Worm (Caenorhabditis elegans) whole organism, L2 larva: Measurements from ENCODE around the gene nlp-31.

Source experiments
- F13H6.1 ChIP-seq: sonication (generic microtip); optimal IDR thresholded peaks from 2 replicates; lab custom pipeline; 2016; ENCODE audit warnings: missing genetic modification characterization, missing compliant biosample characterization
- ama-1 ChIP-seq: fragments of 150-350 bp; optimal IDR thresholded peaks from 2 replicates; lab custom pipeline; 2018; ENCODE audit warnings: inconsistent platforms
- nhr-11 ChIP-seq: fragments of 150-350 bp; optimal IDR thresholded peaks from 2 replicates; lab custom pipeline; 2014; ENCODE audit warnings: missing biosample characterization, missing genetic modification characterization
- peb-1 ChIP-seq: fragments of 150-350 bp; optimal IDR thresholded peaks from 2 replicates; lab custom pipeline; 2014; ENCODE audit warnings: missing biosample characterization, missing genetic modification characterization
- snpc-4 ChIP-seq: fragments of 150-350 bp; optimal IDR thresholded peaks from 2 replicates; lab custom pipeline; 2014; ENCODE audit warnings: missing biosample characterization, missing genetic modification characterization
- ztf-11 ChIP-seq: sonication (generic microtip); optimal IDR thresholded peaks from 2 replicates; lab custom pipeline; 2017; ENCODE audit warnings: missing biosample characterization, missing genetic modification characterization

- TF ChIP-seq nhr-11 (no peak), peb-1 (tag; lab: Kevin White, UChicago) (no peak), F13H6.1 (tag; lab: Kevin White, UChicago) (no peak), snpc-4 (tag; lab: Kevin White, UChicago) (no peak), ztf-11 (tag; lab: Kevin White, UChicago) (no peak), ama-1 (lab: Kevin White, UChicago) (no peak)
These were observed 2.9 kb upstream of the nlp-31 start, which contains the start of gene str-83 for ce11 chrV:3976964-3977363.
